Worm (Caenorhabditis elegans) whole organism, L4 larva: ENCODE measurements around the gene R04F11.2.

Experiments used
- D1046.2 ChIP-seq: fragments of 200-800 bp; sonication (Bioruptor generic); IDR thresholded peaks from 2 replicates; pipeline ENCODE4 v1.3.6; 2022; ENCODE audit warnings: missing genetic modification characterization, missing compliant biosample characterization
- F26F4.8 ChIP-seq: fragments of 200-800 bp; sonication (Bioruptor generic); conservative IDR thresholded peaks from 2 replicates; pipeline ENCODE4 v1.3.6; 2022; ENCODE audit warnings: missing genetic modification characterization, missing compliant biosample characterization
- F37D6.2 ChIP-seq: sonication (generic microtip); optimal IDR thresholded peaks from 2 replicates; lab custom pipeline; 2016; ENCODE audit warnings: mild to moderate bottlenecking, missing genetic modification characterization, missing compliant biosample characterization
- F44E2.7 ChIP-seq: fragments of 200-800 bp; sonication (Bioruptor generic); IDR thresholded peaks from 2 replicates; pipeline ENCODE4 v2.1.2; 2022; ENCODE audit warnings: missing genetic modification characterization, missing compliant biosample characterization
- T26A8.4 ChIP-seq: fragments of 200-800 bp; sonication (Bioruptor generic); IDR thresholded peaks from 2 replicates; pipeline ENCODE4 v1.3.6; 2022; ENCODE audit warnings: missing genetic modification characterization, missing compliant biosample characterization
- aha-1 ChIP-seq: fragments of 150-350 bp; peaks from one replicate; lab custom pipeline; 2014; ENCODE audit warnings: missing biosample characterization, missing genetic modification characterization
- attf-4 ChIP-seq: sonication (generic microtip); optimal IDR thresholded peaks from 3 replicates; lab custom pipeline; 2017; ENCODE audit warnings: missing biosample characterization, missing genetic modification characterization
- ceh-32 ChIP-seq: sonication (generic microtip); optimal IDR thresholded peaks from 2 replicates; lab custom pipeline; 2016; ENCODE audit warnings: mild to moderate bottlenecking, missing genetic modification characterization, missing compliant biosample characterization; ENCODE audit not compliant: poor library complexity
- ceh-44 ChIP-seq: fragments of 200-800 bp; sonication (Bioruptor generic); IDR thresholded peaks from 2 replicates; pipeline ENCODE4 v1.3.6; 2022; ENCODE audit warnings: missing genetic modification reagents, missing genetic modification characterization, missing compliant biosample characterization
- ceh-62 ChIP-seq: sonication (generic microtip); optimal IDR thresholded peaks from 2 replicates; lab custom pipeline; 2017; ENCODE audit warnings: missing biosample characterization, missing genetic modification characterization
- cey-2 ChIP-seq: sonication (generic microtip); optimal IDR thresholded peaks from 3 replicates; lab custom pipeline; 2017; ENCODE audit warnings: missing genetic modification characterization, mild to moderate bottlenecking, missing compliant biosample characterization, antibody characterized with exemption, borderline replicate concordance; ENCODE audit not compliant: insufficient read depth
- ctbp-1 ChIP-seq: fragments of 200-800 bp; sonication (Bioruptor generic); IDR thresholded peaks from 2 replicates; pipeline ENCODE4 v1.3.6; 2022; ENCODE audit warnings: missing genetic modification reagents, missing genetic modification characterization, missing compliant biosample characterization
- daf-16 ChIP-seq, 3 experiments: sonication (generic microtip); optimal IDR thresholded peaks; 2 replicates each; lab custom pipeline; 2016 to 2017; ENCODE audit warnings: missing genetic modification characterization in 3 of 3, missing genetic modification reagents in 3 of 3, mild to moderate bottlenecking in 2 of 3, missing compliant biosample characterization in 2 of 3, missing biosample characterization in 1 of 3, moderate library complexity in 1 of 3
- daf-19 ChIP-seq: fragments of 200-800 bp; sonication (Bioruptor generic); conservative IDR thresholded peaks from 2 replicates; pipeline ENCODE4 v1.3.6; 2022; ENCODE audit warnings: missing genetic modification characterization, missing compliant biosample characterization
- dmd-6 ChIP-seq: fragments of 200-800 bp; sonication (Bioruptor generic); IDR thresholded peaks from 2 replicates; pipeline ENCODE4 v1.3.6; 2022; ENCODE audit warnings: missing genetic modification reagents, missing genetic modification characterization, missing compliant biosample characterization
- duxl-1 ChIP-seq: sonication (generic microtip); optimal IDR thresholded peaks from 2 replicates; lab custom pipeline; 2016; ENCODE audit warnings: mild to moderate bottlenecking, missing genetic modification characterization, moderate library complexity, missing compliant biosample characterization; ENCODE audit not compliant: poor library complexity
- dve-1 ChIP-seq: sonication (generic microtip); optimal IDR thresholded peaks from 2 replicates; lab custom pipeline; 2017; ENCODE audit warnings: antibody characterized with exemption, mild to moderate bottlenecking, missing genetic modification characterization, missing compliant biosample characterization; ENCODE audit not compliant: insufficient read depth
- egl-27 ChIP-seq: sonication (generic microtip); optimal IDR thresholded peaks from 3 replicates; lab custom pipeline; 2017; ENCODE audit warnings: missing biosample characterization, missing genetic modification reagents, missing genetic modification characterization
- fos-1 ChIP-seq: fragments of 150-350 bp; optimal IDR thresholded peaks from 2 replicates; lab custom pipeline; 2014; ENCODE audit warnings: missing biosample characterization, missing genetic modification characterization
- gei-8 ChIP-seq: fragments of 200-800 bp; sonication (Bioruptor generic); optimal IDR thresholded peaks from 2 replicates; lab custom pipeline; 2018; ENCODE audit warnings: mild to moderate bottlenecking, missing genetic modification characterization, missing compliant biosample characterization
- hif-1 ChIP-seq, 2 experiments: sonication (generic microtip); optimal IDR thresholded peaks; 2 replicates each; lab custom pipeline; 2016 to 2017; ENCODE audit warnings: missing compliant biosample characterization in 2 of 2, missing genetic modification characterization in 2 of 2, missing genetic modification reagents in 2 of 2, missing genotype in 2 of 2, mild to moderate bottlenecking in 1 of 2
- hlh-11 ChIP-seq: fragments of 200-800 bp; sonication (Bioruptor generic); optimal IDR thresholded peaks from 2 replicates; lab custom pipeline; 2018; ENCODE audit warnings: mild to moderate bottlenecking, missing genetic modification characterization, missing compliant biosample characterization
- hlh-30 ChIP-seq: sonication (generic microtip); optimal IDR thresholded peaks from 2 replicates; lab custom pipeline; 2017; ENCODE audit warnings: antibody characterized with exemption, mild to moderate bottlenecking, missing genetic modification characterization, missing compliant biosample characterization; ENCODE audit not compliant: insufficient read depth
- hmg-1.1 ChIP-seq: fragments of 200-800 bp; sonication (Bioruptor generic); IDR thresholded peaks from 2 replicates; pipeline ENCODE4 v1.3.6; 2022; ENCODE audit warnings: missing genetic modification reagents, missing genetic modification characterization, missing compliant biosample characterization
- lin-15B ChIP-seq: fragments of 150-350 bp; sonication (generic microtip); optimal IDR thresholded peaks from 3 replicates; lab custom pipeline; 2014; ENCODE audit warnings: missing biosample characterization, missing genetic modification characterization
- lin-38 ChIP-seq: fragments of 200-800 bp; sonication (Bioruptor generic); IDR thresholded peaks from 2 replicates; pipeline ENCODE4 v1.3.6; 2022; ENCODE audit warnings: missing genetic modification reagents, missing genetic modification characterization, missing compliant biosample characterization
- madf-9 ChIP-seq: fragments of 200-800 bp; sonication (Bioruptor generic); conservative IDR thresholded peaks from 2 replicates; pipeline ENCODE4 v1.3.6; 2022; ENCODE audit warnings: missing genetic modification reagents, missing genetic modification characterization, missing compliant biosample characterization
- mdt-29 ChIP-seq: fragments of 200-800 bp; sonication (Bioruptor generic); IDR thresholded peaks from 2 replicates; pipeline ENCODE4 v1.3.6; 2022; ENCODE audit warnings: missing genetic modification reagents, missing genetic modification characterization, missing compliant biosample characterization
- mxl-3 ChIP-seq: fragments of 200-800 bp; sonication (Bioruptor generic); optimal IDR thresholded peaks from 2 replicates; lab custom pipeline; 2018; ENCODE audit warnings: mild to moderate bottlenecking, missing genetic modification characterization, missing compliant biosample characterization
- nhr-10 ChIP-seq: fragments of 150-350 bp; optimal IDR thresholded peaks from 2 replicates; lab custom pipeline; 2014; ENCODE audit warnings: missing biosample characterization, missing genetic modification characterization
- nhr-102 ChIP-seq: sonication (generic microtip); optimal IDR thresholded peaks from 2 replicates; lab custom pipeline; 2016; ENCODE audit warnings: mild to moderate bottlenecking, missing genetic modification characterization, moderate library complexity, missing compliant biosample characterization
- nhr-111 ChIP-seq: fragments of 200-800 bp; sonication (Bioruptor generic); optimal IDR thresholded peaks from 2 replicates; lab custom pipeline; 2018; ENCODE audit warnings: mild to moderate bottlenecking, missing genetic modification characterization, missing compliant biosample characterization
- nhr-25 ChIP-seq: sonication (generic microtip); optimal IDR thresholded peaks from 2 replicates; lab custom pipeline; 2017; ENCODE audit warnings: missing genetic modification characterization, mild to moderate bottlenecking, missing compliant biosample characterization, antibody characterized with exemption, moderate library complexity, borderline replicate concordance; ENCODE audit not compliant: insufficient read depth
- nhr-28 ChIP-seq: fragments of 150-350 bp; optimal IDR thresholded peaks from 2 replicates; lab custom pipeline; 2014; ENCODE audit warnings: missing biosample characterization, missing genetic modification characterization
- nhr-41 ChIP-seq: fragments of 200-800 bp; sonication (Bioruptor generic); IDR thresholded peaks from 2 replicates; pipeline ENCODE4 v1.3.6; 2022; ENCODE audit warnings: missing genetic modification reagents, missing genetic modification characterization, missing compliant biosample characterization
- nhr-42 ChIP-seq: fragments of 200-800 bp; sonication (Bioruptor generic); IDR thresholded peaks from 2 replicates; pipeline ENCODE4 v1.3.6; 2022; ENCODE audit warnings: missing genetic modification characterization, missing compliant biosample characterization
- nhr-48 ChIP-seq: sonication (generic microtip); optimal IDR thresholded peaks from 2 replicates; lab custom pipeline; 2016; ENCODE audit warnings: mild to moderate bottlenecking, missing genetic modification characterization, missing compliant biosample characterization
- nhr-6 ChIP-seq: fragments of 150-350 bp; optimal IDR thresholded peaks from 2 replicates; lab custom pipeline; 2014; ENCODE audit warnings: missing biosample characterization, missing genetic modification characterization
- php-3 ChIP-seq: fragments of 200-800 bp; sonication (Bioruptor generic); IDR thresholded peaks from 2 replicates; pipeline ENCODE4 v1.3.6; 2022; ENCODE audit warnings: missing genetic modification reagents, missing genetic modification characterization, missing compliant biosample characterization
- rbr-2 ChIP-seq: sonication (generic microtip); optimal IDR thresholded peaks from 2 replicates; lab custom pipeline; 2016; ENCODE audit warnings: missing genotype, missing genetic modification characterization, missing compliant biosample characterization
- sdz-12 ChIP-seq: fragments of 200-800 bp; sonication (Bioruptor generic); optimal IDR thresholded peaks from 2 replicates; lab custom pipeline; 2018; ENCODE audit warnings: mild to moderate bottlenecking, missing genetic modification characterization, missing compliant biosample characterization
- set-16 ChIP-seq: fragments of 200-800 bp; sonication (Bioruptor generic); IDR thresholded peaks from 2 replicates; pipeline ENCODE4 v1.3.6; 2022; ENCODE audit warnings: missing genetic modification reagents, missing genetic modification characterization, missing compliant biosample characterization
- skn-1 ChIP-seq: fragments of 150-350 bp; optimal IDR thresholded peaks from 2 replicates; lab custom pipeline; 2014; ENCODE audit warnings: missing biosample characterization, missing genetic modification characterization
- snpc-1.2 ChIP-seq: fragments of 200-800 bp; sonication (Bioruptor generic); IDR thresholded peaks from 2 replicates; pipeline ENCODE4 v1.3.6; 2022; ENCODE audit warnings: missing genetic modification reagents, missing genetic modification characterization, missing compliant biosample characterization
- spr-3 ChIP-seq: fragments of 200-800 bp; sonication (Bioruptor generic); optimal IDR thresholded peaks from 2 replicates; lab custom pipeline; 2018; ENCODE audit warnings: mild to moderate bottlenecking, missing genetic modification characterization, missing compliant biosample characterization
- tag-97 ChIP-seq: fragments of 200-800 bp; sonication (Bioruptor generic); IDR thresholded peaks from 2 replicates; pipeline ENCODE4 v1.3.6; 2022; ENCODE audit warnings: missing genetic modification characterization, missing compliant biosample characterization
- zfp-3 ChIP-seq: fragments of 200-800 bp; sonication (Bioruptor generic); conservative IDR thresholded peaks from 2 replicates; pipeline ENCODE4 v1.3.6; 2022; ENCODE audit warnings: missing genetic modification reagents, missing genetic modification characterization, missing compliant biosample characterization
- zip-11 ChIP-seq: fragments of 200-800 bp; sonication (Bioruptor generic); IDR thresholded peaks from 2 replicates; pipeline ENCODE4 v1.3.6; 2022; ENCODE audit warnings: missing genetic modification characterization, missing compliant biosample characterization
- zip-2 ChIP-seq: fragments of 150-350 bp; optimal IDR thresholded peaks from 2 replicates; lab custom pipeline; 2014; ENCODE audit warnings: missing biosample characterization, missing genetic modification characterization

R04F11.2 gene

DNA sequence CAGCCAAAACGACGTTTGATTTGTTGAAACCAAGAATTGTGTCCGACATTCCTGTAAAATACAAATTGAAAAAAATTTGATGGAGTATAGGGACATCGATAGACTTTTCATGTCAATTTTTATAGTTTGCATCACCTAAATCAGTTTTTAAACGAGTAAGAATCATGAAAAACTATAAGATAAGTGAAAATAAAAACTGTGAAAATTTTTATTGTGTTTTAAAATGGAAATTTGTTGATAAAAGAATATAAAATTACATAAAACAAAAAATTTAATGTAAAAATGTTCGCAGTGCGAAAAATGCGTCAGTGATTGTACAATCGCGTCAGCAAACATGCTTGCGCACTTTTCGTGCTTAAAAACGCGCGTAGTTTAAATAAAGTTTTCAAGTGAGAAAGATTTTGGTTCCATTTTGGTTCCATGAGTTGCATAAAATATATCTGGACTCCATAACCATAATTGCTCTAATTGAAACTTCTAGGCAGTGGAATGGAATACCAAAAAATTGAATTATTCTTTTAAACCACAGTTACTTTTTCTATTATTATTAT is 25.3 kb downstream of the R04F11.2 start, which contains the start of gene tomm-20:
Gene tomm-20, minus strand, starts transcription at position 51 of the 551 bp plus-strand sequence.
- TF ChIP-seq nhr-41 (GFP tag; lab: Robert Waterston, UW) (no peak), mdt-29 (GFP tag; lab: Robert Waterston, UW) (0 out of 2 replicates have a peak, but pooled peaks have one; percentile 14), fos-1 (no peak), tag-97 (GFP tag; lab: Robert Waterston, UW) (no peak), lin-38 (GFP tag; lab: Robert Waterston, UW) (peak; percentile 91), nhr-28 (peak; percentile 69), daf-19 (GFP tag; lab: Robert Waterston, UW) (peak; percentile 66), T26A8.4 (GFP tag; lab: Robert Waterston, UW) (no peak; the same call in none of the 2 replicates), hlh-30 (peak; percentile 82), set-16 (GFP tag; lab: Robert Waterston, UW) (no peak), hmg-1.1 (peak; percentile 85), ceh-32 (peak; percentile 55), zfp-3 (GFP tag; lab: Robert Waterston, UW) (no peak; the same call in 1 of the 2 replicates), nhr-102 (tag; lab: Kevin White, UChicago) (peak; percentile 93), zip-11 (GFP tag; lab: Robert Waterston, UW) (no peak), dve-1 (peak; percentile 94), dmd-6 (no peak; the same call in none of the 2 replicates), ceh-62 (no peak), F44E2.7 (GFP tag; lab: Robert Waterston, UW) (no peak), duxl-1 (tag; lab: Kevin White, UChicago) (peak; percentile 84), snpc-1.2 (GFP tag; lab: Robert Waterston, UW) (0 out of 2 replicates have a peak, but pooled peaks have one; percentile 62), cey-2 (tag; lab: Kevin White, UChicago) (no peak), D1046.2 (no peak), nhr-6 (tag; lab: Kevin White, UChicago) (peak; percentile 100), ceh-44 (GFP tag; lab: Robert Waterston, UW) (no peak), skn-1 (tag; lab: Kevin White, UChicago) (no peak), madf-9 (no peak), ctbp-1 (GFP tag; lab: Robert Waterston, UW) (peak; percentile 79; the same call in 1 of the 2 replicates), sdz-12 (GFP tag; lab: Kevin White, UChicago) (no peak), mxl-3 (GFP tag; lab: Kevin White, UChicago) (no peak), php-3 (GFP tag; lab: Robert Waterston, UW) (peak; percentile 74; the same call in 1 of the 2 replicates), rbr-2 (peak; percentile 94), nhr-25 (tag; lab: Kevin White, UChicago) (peak; percentile 82), hlh-11 (tag; lab: Kevin White, UChicago) (peak; percentile 88), F37D6.2 (tag; lab: Kevin White, UChicago) (peak; percentile 79), nhr-42 (peak; percentile 79; the same call in 1 of the 2 replicates), nhr-111 (no peak), attf-4 (tag; lab: Kevin White, UChicago) (no peak), nhr-48 (peak; percentile 80), daf-16 (GFP tag; optimal IDR thresholded peaks at IDR 0.05; lab: Kevin White, UChicago) (peak; percentile 46 to 79), daf-16 (tag; optimal IDR thresholded peaks at IDR 0.05; lab: Kevin White, UChicago) (no peak), nhr-10 (tag; lab: Kevin White, UChicago) (no peak), zip-2 (tag; lab: Kevin White, UChicago) (peak; percentile 37), gei-8 (no peak), hif-1 (tag; optimal IDR thresholded peaks at IDR 0.05; lab: Kevin White, UChicago) (peak; percentile 51 to 63), aha-1 (tag; lab: Kevin White, UChicago) (peak; percentile 86), egl-27 (no peak), lin-15B (tag; lab: Kevin White, UChicago) (peak; percentile 50), spr-3 (GFP tag; lab: Kevin White, UChicago) (peak; percentile 56), F26F4.8 (GFP tag; lab: Robert Waterston, UW) (no peak)
